Worm (Caenorhabditis elegans): ENCODE measurements around the gene pqn-84.

DNA sequence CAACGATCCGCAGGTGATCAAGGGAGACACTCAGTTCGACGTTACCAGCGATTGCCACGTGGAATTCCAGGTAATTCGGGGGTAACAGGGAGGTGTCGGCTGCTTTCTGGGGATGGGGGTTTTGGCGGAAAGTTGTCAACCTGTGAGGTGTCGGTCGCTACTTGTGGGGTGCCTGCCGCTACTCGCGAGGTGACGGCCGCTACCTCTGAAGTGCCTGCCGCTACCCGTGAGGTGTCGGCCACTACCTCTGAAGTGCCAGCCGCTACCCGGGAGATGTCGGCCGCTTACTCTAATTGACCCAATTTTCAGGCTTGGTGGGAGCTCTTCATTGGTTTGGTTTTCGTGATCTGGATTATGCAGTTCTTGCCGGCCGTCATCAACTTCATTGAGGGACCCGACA lies 30.8 kb downstream of the pqn-84 start:
- TF ChIP-seq elt-3 (tag; optimal IDR thresholded peaks at IDR 0.05) (no peak), fos-1 (tag; optimal IDR thresholded peaks at IDR 0.05) (no peak), blmp-1 (tag; optimal IDR thresholded peaks at IDR 0.05; ENCODE audit: insufficient read depth) (no peak), elt-1 (tag; optimal IDR thresholded peaks at IDR 0.05) (no peak), ceh-16 (tag; optimal IDR thresholded peaks at IDR 0.05) (no peak), aly-2 (tag; optimal IDR thresholded peaks at IDR 0.05) (no peak), ceh-82 (tag; optimal IDR thresholded peaks at IDR 0.05) (no peak), snpc-4 (tag; optimal IDR thresholded peaks at IDR 0.05) (no peak), skn-1 (tag; optimal IDR thresholded peaks at IDR 0.05) (no peak), lsy-2 (tag; optimal IDR thresholded peaks at IDR 0.05) (no peak), Y55F3AM.14 (GFP tag; optimal IDR thresholded peaks at IDR 0.05) (no peak)

Data from whole organism, L2 larva.